Fruit fly (Drosophila melanogaster) whole organism, prepupa: Measurements from ENCODE around the gene CG31370.

ENCODE experiments used
- CG4318 ChIP-seq: fragments of 200-800 bp; sonication (Bioruptor generic); optimal IDR thresholded peaks from 3 replicates; lab custom pipeline; 2017; ENCODE audit warnings: missing biosample characterization, mild to moderate bottlenecking, missing genetic modification characterization
- Hr39 ChIP-seq: fragments of 200-800 bp; sonication (Bioruptor generic); optimal IDR thresholded peaks from 2 replicates; lab custom pipeline; 2016; ENCODE audit warnings: missing biosample characterization, missing genetic modification characterization
- Sox15 ChIP-seq: fragments of 200-800 bp; sonication (Bioruptor generic); optimal IDR thresholded peaks from 3 replicates; lab custom pipeline; 2016; ENCODE audit warnings: missing biosample characterization, missing genetic modification characterization
- ss ChIP-seq, 2 experiments: fragments of 200-800 bp; sonication (Bioruptor generic); optimal IDR thresholded peaks; 2 replicates in 1 of 2; 3 replicates in 1 of 2; lab custom pipeline; 2017 to 2018; ENCODE audit warnings: mild to moderate bottlenecking in 2 of 2, missing biosample characterization in 2 of 2, missing genetic modification characterization in 2 of 2, moderate library complexity in 1 of 2

The CG31370 gene

DNA sequence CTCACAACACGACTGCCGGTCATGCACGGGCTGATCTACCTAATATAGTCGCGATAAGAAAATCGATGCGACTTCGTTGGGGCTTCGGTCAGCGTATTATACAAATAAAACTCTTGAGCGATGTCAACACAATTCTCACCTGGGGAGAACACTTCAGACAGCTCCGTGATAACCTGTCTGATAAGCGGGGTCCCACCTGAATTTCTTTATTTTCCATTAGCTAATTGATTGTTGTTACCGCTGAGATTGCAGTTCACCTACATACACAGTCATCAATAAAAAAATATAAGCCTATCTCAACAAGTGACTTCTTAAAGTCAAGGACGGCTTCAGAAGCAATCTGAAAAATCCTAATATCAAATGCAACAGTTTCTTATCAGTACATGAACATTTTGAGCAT lies 44.6 kb downstream of the CG31370 start, which contains the start of gene tobi:
tobi (minus strand) TSS at position 23 of the 400 bp plus-strand sequence.
- TF ChIP-seq Sox15 (GFP tag; lab: Kevin White, UChicago) = no peak
- no peak for TF ChIP-seq CG4318
- no peak for TF ChIP-seq ss (GFP tag; optimal IDR thresholded peaks at IDR 0.05; lab: Kevin White, UChicago)
- no peak for TF ChIP-seq Hr39 (GFP tag; lab: Kevin White, UChicago)
